Worm (Caenorhabditis elegans) whole organism, L4 larva: ENCODE measurements around the gene col-153.

Experiments used
- D1046.2 ChIP-seq: fragments of 200-800 bp; sonication (Bioruptor generic); IDR thresholded peaks from 2 replicates; pipeline ENCODE4 v1.3.6; 2022; ENCODE audit warnings: missing genetic modification characterization, missing compliant biosample characterization
- Y48G9A.11 ChIP-seq: fragments of 200-800 bp; sonication (Bioruptor generic); IDR thresholded peaks from 2 replicates; pipeline ENCODE4 v1.3.6; 2022; ENCODE audit warnings: missing genetic modification reagents, missing genetic modification characterization, missing compliant biosample characterization
- Y75B8A.6 ChIP-seq: fragments of 200-800 bp; sonication (Bioruptor generic); IDR thresholded peaks from 2 replicates; pipeline ENCODE4 v1.3.6; 2022; ENCODE audit warnings: missing genetic modification reagents, missing genetic modification characterization, missing compliant biosample characterization
- aha-1 ChIP-seq: fragments of 150-350 bp; peaks from one replicate; lab custom pipeline; 2014; ENCODE audit warnings: missing biosample characterization, missing genetic modification characterization
- ceh-20 ChIP-seq: fragments of 200-800 bp; sonication (Bioruptor generic); IDR thresholded peaks from 2 replicates; pipeline ENCODE4 v1.3.6; 2022; ENCODE audit warnings: missing genetic modification reagents, missing genetic modification characterization, missing compliant biosample characterization
- ceh-28 ChIP-seq: fragments of 150-350 bp; optimal IDR thresholded peaks from 2 replicates; lab custom pipeline; 2014; ENCODE audit warnings: missing biosample characterization, missing genetic modification reagents, missing genetic modification characterization
- ceh-44 ChIP-seq: fragments of 200-800 bp; sonication (Bioruptor generic); IDR thresholded peaks from 2 replicates; pipeline ENCODE4 v1.3.6; 2022; ENCODE audit warnings: missing genetic modification reagents, missing genetic modification characterization, missing compliant biosample characterization
- ceh-62 ChIP-seq: sonication (generic microtip); optimal IDR thresholded peaks from 2 replicates; lab custom pipeline; 2017; ENCODE audit warnings: missing biosample characterization, missing genetic modification characterization
- ctbp-1 ChIP-seq: fragments of 200-800 bp; sonication (Bioruptor generic); IDR thresholded peaks from 2 replicates; pipeline ENCODE4 v1.3.6; 2022; ENCODE audit warnings: missing genetic modification reagents, missing genetic modification characterization, missing compliant biosample characterization
- daf-19 ChIP-seq: fragments of 200-800 bp; sonication (Bioruptor generic); conservative IDR thresholded peaks from 2 replicates; pipeline ENCODE4 v1.3.6; 2022; ENCODE audit warnings: missing genetic modification characterization, missing compliant biosample characterization
- daf-8 ChIP-seq: fragments of 200-800 bp; sonication (Bioruptor generic); IDR thresholded peaks from 2 replicates; pipeline ENCODE4 v1.3.6; 2022; ENCODE audit warnings: missing genetic modification characterization, missing compliant biosample characterization
- dmd-6 ChIP-seq: fragments of 200-800 bp; sonication (Bioruptor generic); IDR thresholded peaks from 2 replicates; pipeline ENCODE4 v1.3.6; 2022; ENCODE audit warnings: missing genetic modification reagents, missing genetic modification characterization, missing compliant biosample characterization
- dve-1 ChIP-seq: sonication (generic microtip); optimal IDR thresholded peaks from 2 replicates; lab custom pipeline; 2017; ENCODE audit warnings: antibody characterized with exemption, mild to moderate bottlenecking, missing genetic modification characterization, missing compliant biosample characterization; ENCODE audit not compliant: insufficient read depth
- fkh-10 ChIP-seq: fragments of 150-350 bp; optimal IDR thresholded peaks from 2 replicates; lab custom pipeline; 2014; ENCODE audit warnings: missing biosample characterization, missing genetic modification reagents, missing genetic modification characterization
- hif-1 ChIP-seq, 2 experiments: sonication (generic microtip); optimal IDR thresholded peaks; 2 replicates each; lab custom pipeline; 2016 to 2017; ENCODE audit warnings: missing compliant biosample characterization in 2 of 2, missing genetic modification characterization in 2 of 2, missing genetic modification reagents in 2 of 2, missing genotype in 2 of 2, mild to moderate bottlenecking in 1 of 2
- hlh-30 ChIP-seq: sonication (generic microtip); optimal IDR thresholded peaks from 2 replicates; lab custom pipeline; 2017; ENCODE audit warnings: antibody characterized with exemption, mild to moderate bottlenecking, missing genetic modification characterization, missing compliant biosample characterization; ENCODE audit not compliant: insufficient read depth
- hmg-1.1 ChIP-seq: fragments of 200-800 bp; sonication (Bioruptor generic); IDR thresholded peaks from 2 replicates; pipeline ENCODE4 v1.3.6; 2022; ENCODE audit warnings: missing genetic modification reagents, missing genetic modification characterization, missing compliant biosample characterization
- jun-1 ChIP-seq: fragments of 150-350 bp; optimal IDR thresholded peaks from 2 replicates; lab custom pipeline; 2014; ENCODE audit warnings: missing biosample characterization, missing genetic modification reagents, missing genetic modification characterization
- lim-7 ChIP-seq: fragments of 200-800 bp; sonication (Bioruptor generic); IDR thresholded peaks from 2 replicates; pipeline ENCODE4 v1.3.6; 2022; ENCODE audit warnings: missing genetic modification characterization, missing compliant biosample characterization
- lin-1 ChIP-seq: fragments of 200-800 bp; sonication (Bioruptor generic); IDR thresholded peaks from 2 replicates; pipeline ENCODE4 v1.3.6; 2022; ENCODE audit warnings: missing genetic modification reagents, missing genetic modification characterization, missing compliant biosample characterization
- lir-3 ChIP-seq: sonication (generic microtip); optimal IDR thresholded peaks from 2 replicates; lab custom pipeline; 2016; ENCODE audit warnings: mild to moderate bottlenecking, missing genetic modification characterization, missing compliant biosample characterization
- lsy-2 ChIP-seq, 2 experiments: fragments of 150-350 bp in 1 of 2; sonication (generic microtip) in 1 of 2; optimal IDR thresholded peaks; 2 replicates each; lab custom pipeline; 2014 to 2017; ENCODE audit warnings: missing biosample characterization in 2 of 2, missing genetic modification characterization in 2 of 2
- madf-9 ChIP-seq: fragments of 200-800 bp; sonication (Bioruptor generic); conservative IDR thresholded peaks from 2 replicates; pipeline ENCODE4 v1.3.6; 2022; ENCODE audit warnings: missing genetic modification reagents, missing genetic modification characterization, missing compliant biosample characterization
- mdl-1 ChIP-seq, 2 experiments: fragments of 150-350 bp in 1 of 2; sonication (generic microtip) in 1 of 2; optimal IDR thresholded peaks; 2 replicates each; lab custom pipeline; 2014 to 2017; ENCODE audit warnings: missing biosample characterization in 2 of 2, missing genetic modification characterization in 2 of 2
- mep-1 ChIP-seq: fragments of 150-350 bp; sonication (generic microtip); optimal IDR thresholded peaks from 3 replicates; lab custom pipeline; 2014; ENCODE audit warnings: missing biosample characterization, missing genetic modification characterization
- nhr-10 ChIP-seq: fragments of 150-350 bp; optimal IDR thresholded peaks from 2 replicates; lab custom pipeline; 2014; ENCODE audit warnings: missing biosample characterization, missing genetic modification characterization
- nhr-28 ChIP-seq: fragments of 150-350 bp; optimal IDR thresholded peaks from 2 replicates; lab custom pipeline; 2014; ENCODE audit warnings: missing biosample characterization, missing genetic modification characterization
- nhr-42 ChIP-seq: fragments of 200-800 bp; sonication (Bioruptor generic); IDR thresholded peaks from 2 replicates; pipeline ENCODE4 v1.3.6; 2022; ENCODE audit warnings: missing genetic modification characterization, missing compliant biosample characterization
- nhr-48 ChIP-seq: sonication (generic microtip); optimal IDR thresholded peaks from 2 replicates; lab custom pipeline; 2016; ENCODE audit warnings: mild to moderate bottlenecking, missing genetic modification characterization, missing compliant biosample characterization
- nhr-77 ChIP-seq: fragments of 150-350 bp; optimal IDR thresholded peaks from 2 replicates; lab custom pipeline; 2014; ENCODE audit warnings: missing biosample characterization, missing genetic modification characterization
- pqm-1 ChIP-seq: sonication (generic microtip); optimal IDR thresholded peaks from 2 replicates; lab custom pipeline; 2017; ENCODE audit warnings: missing biosample characterization, missing genetic modification characterization
- rbr-2 ChIP-seq: sonication (generic microtip); optimal IDR thresholded peaks from 2 replicates; lab custom pipeline; 2016; ENCODE audit warnings: missing genotype, missing genetic modification characterization, missing compliant biosample characterization
- sdz-12 ChIP-seq: fragments of 200-800 bp; sonication (Bioruptor generic); optimal IDR thresholded peaks from 2 replicates; lab custom pipeline; 2018; ENCODE audit warnings: mild to moderate bottlenecking, missing genetic modification characterization, missing compliant biosample characterization
- set-16 ChIP-seq: fragments of 200-800 bp; sonication (Bioruptor generic); IDR thresholded peaks from 2 replicates; pipeline ENCODE4 v1.3.6; 2022; ENCODE audit warnings: missing genetic modification reagents, missing genetic modification characterization, missing compliant biosample characterization
- snpc-1.2 ChIP-seq: fragments of 200-800 bp; sonication (Bioruptor generic); IDR thresholded peaks from 2 replicates; pipeline ENCODE4 v1.3.6; 2022; ENCODE audit warnings: missing genetic modification reagents, missing genetic modification characterization, missing compliant biosample characterization
- snpc-4 ChIP-seq: fragments of 150-350 bp; optimal IDR thresholded peaks from 2 replicates; lab custom pipeline; 2014; ENCODE audit warnings: missing biosample characterization, missing genetic modification characterization
- tra-1 ChIP-seq: fragments of 200-800 bp; sonication (Bioruptor generic); IDR thresholded peaks from 2 replicates; pipeline ENCODE4 v1.3.6; 2022; ENCODE audit warnings: missing genetic modification reagents, missing genetic modification characterization, missing compliant biosample characterization
- unc-62 ChIP-seq, 3 experiments: fragments of 150-350 bp in 1 of 3; sonication (generic microtip); optimal IDR thresholded peaks in 2 of 3; peaks in 1 of 3; 1 replicate in 1 of 3; 2 replicates in 2 of 3; lab custom pipeline; 2014 to 2017; ENCODE audit warnings: missing biosample characterization in 3 of 3, missing genetic modification characterization in 3 of 3, missing genetic modification reagents in 3 of 3, missing genotype in 1 of 3
- zip-2 ChIP-seq: fragments of 150-350 bp; optimal IDR thresholded peaks from 2 replicates; lab custom pipeline; 2014; ENCODE audit warnings: missing biosample characterization, missing genetic modification characterization
- ztf-11 ChIP-seq: fragments of 150-350 bp; optimal IDR thresholded peaks from 2 replicates; lab custom pipeline; 2014; ENCODE audit warnings: missing biosample characterization, missing genetic modification characterization
- ztf-7 ChIP-seq: fragments of 150-350 bp; optimal IDR thresholded peaks from 2 replicates; lab custom pipeline; 2014; ENCODE audit warnings: missing biosample characterization, missing genetic modification characterization

The col-153 gene

DNA sequence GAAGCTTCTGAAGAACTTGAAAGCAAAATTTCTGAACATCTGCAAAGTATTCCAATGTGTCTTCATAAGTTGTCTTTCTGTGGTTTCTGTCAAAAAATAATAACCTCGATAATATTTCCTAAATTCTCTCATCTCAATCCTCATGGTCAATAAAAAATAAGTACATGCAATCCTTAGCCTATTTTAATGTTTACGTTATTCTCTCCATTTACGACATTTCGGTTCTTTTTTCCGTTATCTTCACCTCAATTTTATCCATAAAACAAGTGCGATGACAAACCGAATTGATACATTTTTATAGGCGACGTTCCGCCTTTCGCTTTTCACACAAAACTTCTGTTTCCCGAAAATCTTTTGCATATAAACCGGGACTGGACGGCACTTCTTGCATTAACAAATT, at the start of gene col-153:
col-153 (plus strand) TSS at position 301 of the 400 bp plus-strand sequence.
- no peak for TF ChIP-seq unc-62 (GFP tag; optimal IDR thresholded peaks at IDR 0.05 in 1 of 2; lab: Kevin White, UChicago)
- no peak for TF ChIP-seq unc-62 (tag; optimal IDR thresholded peaks at IDR 0.05; lab: Kevin White, UChicago)
- no peak for TF ChIP-seq nhr-42 (GFP tag; lab: Robert Waterston, UW)
- TF ChIP-seq snpc-4 (tag; lab: Kevin White, UChicago) = no peak
- TF ChIP-seq Y48G9A.11 = no peak
- no peak for TF ChIP-seq nhr-48 (tag; lab: Kevin White, UChicago)
- TF ChIP-seq lim-7 = no peak
- no peak for TF ChIP-seq madf-9
- TF ChIP-seq snpc-1.2 (GFP tag; lab: Robert Waterston, UW) = no peak
- TF ChIP-seq nhr-28 (tag; lab: Kevin White, UChicago) = no peak

DNA sequence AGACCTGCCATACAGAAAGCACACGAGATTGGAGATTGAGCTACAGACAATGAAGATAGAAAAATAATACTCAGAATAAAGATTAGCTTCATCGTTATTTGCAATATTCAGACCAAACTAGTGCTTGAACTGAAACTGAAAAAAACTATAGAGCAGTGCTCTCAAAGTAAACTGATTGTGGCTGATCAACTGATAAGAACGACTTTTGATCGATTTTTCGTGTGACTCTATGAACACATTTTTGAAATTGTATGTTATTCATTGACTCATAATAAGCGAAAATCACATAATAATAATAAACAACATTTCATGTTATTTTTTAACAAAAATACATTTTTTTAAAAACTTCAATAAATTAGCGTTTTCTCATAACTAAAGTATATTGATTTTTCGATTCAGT, 48.5 kb upstream of the col-153 start, which contains the start of gene spp-16:
spp-16 (minus strand) TSS at position 179 of the 400 bp plus-strand sequence.
- no peak for TF ChIP-seq Y75B8A.6 (GFP tag; lab: Robert Waterston, UW)
- peak; percentile 16 for TF ChIP-seq dve-1 (tag; lab: Kevin White, UChicago)
- peak; percentile 53 for TF ChIP-seq pqm-1 (tag; lab: Kevin White, UChicago)
- peak; percentile 44 for TF ChIP-seq nhr-28 (tag; lab: Kevin White, UChicago)

DNA sequence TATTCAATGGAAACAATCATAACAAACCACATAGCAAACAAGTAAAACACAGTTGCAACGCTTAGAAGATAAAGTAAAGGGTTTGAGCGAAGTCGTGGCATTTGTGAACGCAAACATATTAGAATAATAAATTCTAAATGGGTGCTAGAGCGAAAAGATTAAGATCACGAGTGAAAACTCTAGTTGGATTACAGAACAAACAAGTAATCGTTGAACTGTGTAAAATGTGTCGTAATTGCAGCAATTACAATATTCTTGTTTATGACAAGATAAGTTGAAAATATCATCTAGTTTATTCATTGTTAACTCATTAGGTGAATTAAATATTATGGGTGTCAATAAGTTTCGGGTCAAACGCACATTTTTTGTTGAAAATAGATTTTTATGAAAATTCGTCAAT, 46.9 kb upstream of the col-153 start, which contains the start of gene F32D8.8:
F32D8.8 (minus strand) TSS at position 101 of the 400 bp plus-strand sequence.
- TF ChIP-seq tra-1 (GFP tag; lab: Robert Waterston, UW) (no peak), ztf-11 (tag; lab: Kevin White, UChicago) (no peak), mep-1 (tag; lab: Kevin White, UChicago) (no peak), lin-1 (no peak)

DNA sequence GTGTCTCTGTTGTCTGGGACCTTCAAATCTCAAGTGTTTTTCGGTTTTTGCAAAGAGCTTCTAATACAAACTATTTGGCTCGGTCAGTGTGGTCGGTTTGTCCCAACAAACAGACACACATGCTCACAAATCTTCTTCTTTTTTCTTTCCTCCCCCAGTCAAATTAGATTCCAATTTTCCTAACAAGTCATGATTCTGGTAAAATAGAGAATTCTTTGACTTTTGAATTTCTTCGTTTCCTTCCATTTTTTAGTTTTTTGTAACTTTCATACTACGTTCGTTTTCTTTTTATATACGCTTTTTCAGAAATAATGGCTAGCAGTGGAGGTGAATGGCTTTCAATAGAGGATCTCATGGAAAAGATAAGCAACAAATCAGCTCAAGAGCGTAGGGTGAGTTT, 45.9 kb upstream of the col-153 start, which contains the start of gene F32D8.15:
F32D8.15 (plus strand) TSS at position 301 of the 400 bp plus-strand sequence.
- TF ChIP-seq hif-1 (tag; optimal IDR thresholded peaks at IDR 0.05; lab: Kevin White, UChicago) (no peak), set-16 (GFP tag; lab: Robert Waterston, UW) (no peak), Y75B8A.6 (GFP tag; lab: Robert Waterston, UW) (no peak), jun-1 (tag; lab: Kevin White, UChicago) (no peak), ceh-62 (tag; lab: Kevin White, UChicago) (no peak), sdz-12 (GFP tag; lab: Kevin White, UChicago) (no peak), ceh-28 (tag; lab: Kevin White, UChicago) (no peak), lir-3 (tag; lab: Kevin White, UChicago) (no peak), daf-19 (GFP tag; lab: Robert Waterston, UW) (no peak), snpc-4 (tag; lab: Kevin White, UChicago) (no peak), ceh-44 (no peak), nhr-10 (no peak), nhr-77 (tag; lab: Kevin White, UChicago) (no peak), ztf-7 (no peak)

DNA sequence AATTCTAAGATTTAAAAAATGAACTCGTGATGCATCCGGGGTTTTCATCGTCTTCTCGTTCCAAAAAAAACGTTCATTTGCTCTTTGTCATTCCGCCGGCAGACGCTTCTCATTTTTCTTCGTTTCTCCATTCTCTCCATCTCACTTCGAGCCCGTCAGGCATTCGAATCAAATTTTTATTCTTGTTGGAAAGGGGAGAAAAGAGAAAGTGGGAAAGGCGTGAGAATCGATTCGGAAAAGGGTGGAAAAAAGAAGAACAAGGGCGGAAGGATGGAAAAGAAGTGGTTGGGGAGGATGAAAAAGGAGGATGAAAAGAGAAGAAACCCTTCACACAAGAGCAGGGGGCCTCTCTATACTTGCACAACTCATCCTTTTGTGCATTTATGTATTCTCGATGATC, 44.8 kb upstream of the col-153 start:
- TF ChIP-seq daf-8 (GFP tag; lab: Robert Waterston, UW) (no peak), D1046.2 (GFP tag; lab: Robert Waterston, UW) (no peak), zip-2 (tag; lab: Kevin White, UChicago) (no peak), aha-1 (tag; lab: Kevin White, UChicago) (peak; percentile 87), unc-62 (GFP tag; optimal IDR thresholded peaks at IDR 0.05 in 1 of 2; lab: Kevin White, UChicago) (peak in 1 of 2 experiments; percentile 65), unc-62 (tag; optimal IDR thresholded peaks at IDR 0.05; lab: Kevin White, UChicago) (no peak), rbr-2 (tag; lab: Kevin White, UChicago) (peak; percentile 34), dmd-6 (0 out of 2 replicates have a peak, but pooled peaks have one; percentile 10), mep-1 (tag; lab: Kevin White, UChicago) (peak; percentile 32), hlh-30 (peak; percentile 13), hmg-1.1 (0 out of 2 replicates have a peak, but pooled peaks have one; percentile 21), lsy-2 (tag; optimal IDR thresholded peaks at IDR 0.05; lab: Kevin White, UChicago) (peak in 1 of 2 experiments; percentile 3), fkh-10 (GFP tag; lab: Kevin White, UChicago) (peak; percentile 71), mdl-1 (tag; optimal IDR thresholded peaks at IDR 0.05; lab: Kevin White, UChicago) (peak in 1 of 2 experiments; percentile 8), ctbp-1 (GFP tag; lab: Robert Waterston, UW) (0 out of 2 replicates have a peak, but pooled peaks have one; percentile 43), ceh-20 (GFP tag; lab: Robert Waterston, UW) (0 out of 2 replicates have a peak, but pooled peaks have one; percentile 12)
- TF ChIP-seq, all 104 proteins: peak for 12
